Fruit fly (Drosophila melanogaster) whole organism, embryonic: ENCODE results near the gene CG17177.

ENCODE experiments used
- Adf1 ChIP-seq: fragments of 200-800 bp; sonication (Bioruptor generic); IDR thresholded peaks from 2 replicates; pipeline ENCODE4 v1.3.6; 2022; ENCODE audit warnings: missing biosample characterization, missing genetic modification characterization
- Atf6 ChIP-seq: fragments of 200-800 bp; sonication (Bioruptor generic); IDR thresholded peaks from 2 replicates; pipeline ENCODE4 v1.3.6; 2022; ENCODE audit warnings: missing biosample characterization, missing genetic modification characterization
- Bdp1 ChIP-seq: fragments of 200-800 bp; sonication (Bioruptor generic); optimal IDR thresholded peaks from 3 replicates; lab custom pipeline; 2016; ENCODE audit warnings: missing biosample characterization, missing genetic modification characterization
- Bgb ChIP-seq: fragments of 200-800 bp; sonication (Bioruptor generic); IDR thresholded peaks from 2 replicates; pipeline ENCODE4 v1.3.6; 2022; ENCODE audit warnings: missing biosample characterization, missing genetic modification characterization; ENCODE audit not compliant: partially characterized antibody
- CG10274 ChIP-seq: fragments of 200-800 bp; sonication (Bioruptor generic); optimal IDR thresholded peaks from 3 replicates; lab custom pipeline; 2017; ENCODE audit warnings: missing biosample characterization, mild to moderate bottlenecking, missing genetic modification characterization
- CG11504 ChIP-seq: fragments of 200-800 bp; sonication (Bioruptor generic); optimal IDR thresholded peaks from 3 replicates; lab custom pipeline; 2019; ENCODE audit warnings: missing biosample characterization, mild to moderate bottlenecking, missing genetic modification characterization, moderate library complexity
- CG13624 ChIP-seq: fragments of 200-800 bp; sonication (Bioruptor generic); optimal IDR thresholded peaks from 2 replicates; lab custom pipeline; 2016; ENCODE audit warnings: missing biosample characterization, missing genetic modification characterization
- CG13894 ChIP-seq: fragments of 200-800 bp; sonication (Bioruptor generic); optimal IDR thresholded peaks from 3 replicates; lab custom pipeline; 2018; ENCODE audit warnings: missing biosample characterization, mild to moderate bottlenecking, missing genetic modification characterization, moderate library complexity
- CG15696 ChIP-seq: fragments of 200-800 bp; sonication (Bioruptor generic); optimal IDR thresholded peaks from 2 replicates; lab custom pipeline; 2019; ENCODE audit warnings: missing biosample characterization, mild to moderate bottlenecking, missing genetic modification characterization, moderate library complexity
- CG17802 ChIP-seq: fragments of 200-800 bp; sonication (Bioruptor generic); optimal IDR thresholded peaks from 2 replicates; lab custom pipeline; 2018; ENCODE audit warnings: missing biosample characterization, mild to moderate bottlenecking, missing genetic modification characterization, moderate library complexity
- CG1792 ChIP-seq: fragments of 200-800 bp; sonication (Bioruptor generic); optimal IDR thresholded peaks from 2 replicates; lab custom pipeline; 2016; ENCODE audit warnings: missing biosample characterization, missing genetic modification characterization
- CG2120 ChIP-seq: fragments of 200-800 bp; sonication (Bioruptor generic); optimal IDR thresholded peaks from 3 replicates; lab custom pipeline; 2016; ENCODE audit warnings: missing biosample characterization, missing genetic modification characterization
- CG30403 ChIP-seq: fragments of 200-800 bp; sonication (Bioruptor generic); optimal IDR thresholded peaks from 3 replicates; lab custom pipeline; 2016; ENCODE audit warnings: missing biosample characterization, missing genetic modification characterization
- CG3065 ChIP-seq: fragments of 200-800 bp; sonication (Bioruptor generic); optimal IDR thresholded peaks from 2 replicates; lab custom pipeline; 2016; ENCODE audit warnings: missing biosample characterization, missing genetic modification characterization
- CG32532 ChIP-seq: fragments of 200-800 bp; sonication (Bioruptor generic); IDR thresholded peaks from 2 replicates; pipeline ENCODE4 v1.3.6; 2022; ENCODE audit warnings: missing biosample characterization, missing genetic modification characterization
- CG32767 ChIP-seq: fragments of 200-800 bp; sonication (Bioruptor generic); IDR thresholded peaks from 2 replicates; pipeline ENCODE4 v1.3.6; 2022; ENCODE audit warnings: missing biosample characterization, missing genetic modification characterization
- CG3281 ChIP-seq: fragments of 200-800 bp; sonication (Bioruptor generic); optimal IDR thresholded peaks from 3 replicates; lab custom pipeline; 2017; ENCODE audit warnings: missing biosample characterization, mild to moderate bottlenecking, missing genetic modification characterization
- CG3838 ChIP-seq: fragments of 200-800 bp; sonication (Bioruptor generic); optimal IDR thresholded peaks from 3 replicates; lab custom pipeline; 2016; ENCODE audit warnings: missing biosample characterization, missing genetic modification characterization
- CG3847 ChIP-seq: fragments of 200-800 bp; sonication (Bioruptor generic); IDR thresholded peaks from 2 replicates; pipeline ENCODE4 v1.3.6; 2022; ENCODE audit warnings: missing biosample characterization, missing genetic modification characterization
- CG4424 ChIP-seq: fragments of 200-800 bp; sonication (Bioruptor generic); optimal IDR thresholded peaks from 3 replicates; lab custom pipeline; 2016; ENCODE audit warnings: missing biosample characterization, missing genetic modification characterization
- CG6254 ChIP-seq: fragments of 200-800 bp; sonication (Bioruptor generic); optimal IDR thresholded peaks from 3 replicates; lab custom pipeline; 2017; ENCODE audit warnings: mild to moderate bottlenecking, missing biosample characterization, missing genetic modification reagents, missing genetic modification characterization
- Dad ChIP-seq: fragments of 200-800 bp; sonication (Bioruptor generic); optimal IDR thresholded peaks from 3 replicates; lab custom pipeline; 2016; ENCODE audit warnings: missing biosample characterization, missing genetic modification characterization
- ERR ChIP-seq: fragments of 200-800 bp; sonication (Bioruptor generic); optimal IDR thresholded peaks from 2 replicates; lab custom pipeline; 2016; ENCODE audit warnings: missing biosample characterization, missing genetic modification characterization
- Lim3 ChIP-seq: fragments of 200-800 bp; sonication (Bioruptor generic); IDR thresholded peaks from 2 replicates; pipeline ENCODE4 v1.3.6; 2022; ENCODE audit warnings: missing biosample characterization, missing genetic modification characterization
- Max ChIP-seq: fragments of 200-800 bp; sonication (Bioruptor generic); optimal IDR thresholded peaks from 2 replicates; lab custom pipeline; 2016; ENCODE audit warnings: missing biosample characterization, mild to moderate bottlenecking, missing genetic modification characterization
- NC2α ChIP-seq: fragments of 200-800 bp; sonication (Bioruptor generic); optimal IDR thresholded peaks from 2 replicates; lab custom pipeline; 2016; ENCODE audit warnings: missing biosample characterization, missing genetic modification characterization
- NK7.1 ChIP-seq: fragments of 200-800 bp; sonication (Bioruptor generic); optimal IDR thresholded peaks from 3 replicates; lab custom pipeline; 2016; ENCODE audit warnings: missing biosample characterization, missing genetic modification characterization
- Neu2 ChIP-seq: fragments of 200-800 bp; sonication (Bioruptor generic); optimal IDR thresholded peaks from 3 replicates; lab custom pipeline; 2016; ENCODE audit warnings: missing biosample characterization, missing genetic modification characterization, borderline replicate concordance
- Opbp ChIP-seq: fragments of 200-800 bp; sonication (Bioruptor generic); IDR thresholded peaks from 3 replicates; pipeline ENCODE4 v1.3.6; 2022; ENCODE audit warnings: missing biosample characterization, missing genetic modification characterization; ENCODE audit not compliant: partially characterized antibody
- Rfx ChIP-seq: fragments of 200-800 bp; sonication (Bioruptor generic); IDR thresholded peaks from 2 replicates; pipeline ENCODE4 v1.3.6; 2022; ENCODE audit warnings: missing biosample characterization, missing genetic modification characterization
- Scr ChIP-seq: fragments of 200-800 bp; sonication (Bioruptor generic); IDR thresholded peaks from 2 replicates; pipeline ENCODE4 v1.3.6; 2022; ENCODE audit warnings: missing biosample characterization, missing genetic modification characterization; ENCODE audit not compliant: partially characterized antibody
- TFAM ChIP-seq: fragments of 200-800 bp; sonication (Bioruptor generic); optimal IDR thresholded peaks from 2 replicates; lab custom pipeline; 2017; ENCODE audit warnings: missing biosample characterization, missing genetic modification characterization, inconsistent platforms
- ap ChIP-seq: fragments of 200-800 bp; sonication (Bioruptor generic); IDR thresholded peaks from 2 replicates; pipeline ENCODE4 v1.3.6; 2022; ENCODE audit warnings: missing biosample characterization, missing genetic modification characterization
- ara ChIP-seq: fragments of 200-800 bp; sonication (Bioruptor generic); IDR thresholded peaks from 2 replicates; pipeline ENCODE4 v1.3.6; 2022; ENCODE audit warnings: missing biosample characterization, missing genetic modification characterization
- chif ChIP-seq, 2 experiments: fragments of 200-800 bp; sonication (Bioruptor generic); optimal IDR thresholded peaks; 3 replicates each; lab custom pipeline; 2016; ENCODE audit warnings: missing biosample characterization in 2 of 2, missing genetic modification characterization in 2 of 2
- chm ChIP-seq: fragments of 200-800 bp; sonication (Bioruptor generic); IDR thresholded peaks from 2 replicates; pipeline ENCODE4 v1.3.6; 2022; ENCODE audit warnings: missing biosample characterization, missing genetic modification characterization
- crc ChIP-seq: fragments of 200-800 bp; sonication (Bioruptor generic); optimal IDR thresholded peaks from 2 replicates; lab custom pipeline; 2016; ENCODE audit warnings: missing biosample characterization, missing genetic modification characterization
- eyg ChIP-seq: fragments of 200-800 bp; sonication (Bioruptor generic); optimal IDR thresholded peaks from 3 replicates; lab custom pipeline; 2016; ENCODE audit warnings: missing biosample characterization, missing genetic modification characterization
- fd64A ChIP-seq: fragments of 200-800 bp; sonication (Bioruptor generic); optimal IDR thresholded peaks from 3 replicates; lab custom pipeline; 2018; ENCODE audit warnings: missing biosample characterization, mild to moderate bottlenecking, missing genetic modification characterization
- hbn ChIP-seq: fragments of 200-800 bp; sonication (Bioruptor generic); IDR thresholded peaks from 2 replicates; pipeline ENCODE4 v1.3.6; 2022; ENCODE audit warnings: missing biosample characterization, missing genetic modification characterization; ENCODE audit not compliant: partially characterized antibody
- kay ChIP-seq: fragments of 200-800 bp; sonication (Bioruptor generic); optimal IDR thresholded peaks from 2 replicates; lab custom pipeline; 2016; ENCODE audit warnings: missing biosample characterization, missing genetic modification characterization
- pfk ChIP-seq: fragments of 200-800 bp; sonication (Bioruptor generic); optimal IDR thresholded peaks from 2 replicates; lab custom pipeline; 2018; ENCODE audit warnings: missing biosample characterization, mild to moderate bottlenecking, missing genetic modification characterization, moderate library complexity
- prd ChIP-seq, 3 experiments: fragments of >200 bp in 2 of 3; fragments of 200-800 bp in 1 of 3; sonication (Bioruptor generic) in 1 of 3; optimal IDR thresholded peaks in 2 of 3; IDR thresholded peaks in 1 of 3; 2 replicates in 2 of 3; 3 replicates in 1 of 3; pipeline versions ENCODE4 v1.3.6 to Lab custom; 2017 to 2022; ENCODE audit warnings: missing biosample characterization in 1 of 3, missing genetic modification characterization in 1 of 3
- schlank ChIP-seq: fragments of 200-800 bp; sonication (Bioruptor generic); optimal IDR thresholded peaks from 2 replicates; lab custom pipeline; 2018; ENCODE audit warnings: missing biosample characterization, mild to moderate bottlenecking, missing genetic modification characterization
- sob ChIP-seq: fragments of 200-800 bp; sonication (Bioruptor generic); IDR thresholded peaks from 2 replicates; pipeline ENCODE4 v1.3.6; 2022; ENCODE audit warnings: missing biosample characterization, missing genetic modification characterization
- sug ChIP-seq: fragments of 200-800 bp; optimal IDR thresholded peaks from 2 replicates; lab custom pipeline; 2019; ENCODE audit warnings: missing biosample characterization, mild to moderate bottlenecking, missing genetic modification characterization, moderate library complexity
- vfl ChIP-seq: fragments of 200-800 bp; sonication (Bioruptor generic); optimal IDR thresholded peaks from 2 replicates; lab custom pipeline; 2016; ENCODE audit warnings: missing biosample characterization, missing genetic modification characterization
- wdn ChIP-seq: fragments of 200-800 bp; sonication (Bioruptor generic); IDR thresholded peaks from 2 replicates; pipeline ENCODE4 v1.3.6; 2022; ENCODE audit warnings: missing biosample characterization, missing genetic modification characterization
- wek ChIP-seq: fragments of 200-800 bp; sonication (Bioruptor generic); optimal IDR thresholded peaks from 3 replicates; lab custom pipeline; 2018; ENCODE audit warnings: missing biosample characterization, mild to moderate bottlenecking, missing genetic modification characterization, moderate library complexity
- zen2 ChIP-seq: fragments of 200-800 bp; sonication (Bioruptor generic); IDR thresholded peaks from 3 replicates; pipeline ENCODE4 v1.3.6; 2022; ENCODE audit warnings: missing biosample characterization, missing genetic modification characterization; ENCODE audit not compliant: partially characterized antibody

Gene CG17177

dm6 chr3L:14708053-14708452, 6.6 kb upstream of the CG17177 start (continued):
- TF ChIP-seq Adf1 (GFP tag; lab: Robert Waterston, UW), result no peak; the same call in 1 of the 2 replicates
- TF ChIP-seq CG10274 (GFP tag; lab: Kevin White, UChicago), result peak; percentile 1
- no peak for TF ChIP-seq ara (GFP tag; lab: Robert Waterston, UW)
- TF ChIP-seq CG4424 (GFP tag; lab: Kevin White, UChicago), result peak; percentile 12
- peak in 1 of 2 experiments; percentile 64 for TF ChIP-seq chif (GFP tag; optimal IDR thresholded peaks at IDR 0.05; lab: Kevin White, UChicago)
- TF ChIP-seq NC2α, result no peak
- TF ChIP-seq NK7.1, result peak; percentile 51
- TF ChIP-seq CG1792 (GFP tag; lab: Kevin White, UChicago), result peak; percentile 74
- no peak for TF ChIP-seq Dad
- no peak for TF ChIP-seq CG3065 (GFP tag; lab: Kevin White, UChicago)
- no peak for TF ChIP-seq Bdp1 (GFP tag; lab: Kevin White, UChicago)
- no peak for TF ChIP-seq ap (GFP tag; lab: Robert Waterston, UW)
- TF ChIP-seq schlank (tag; lab: Kevin White, UChicago), result peak; percentile 69
- peak; percentile 45 for TF ChIP-seq CG13894 (tag; lab: Kevin White, UChicago)
- TF ChIP-seq TFAM (GFP tag; lab: Kevin White, UChicago), result no peak
- TF ChIP-seq Neu2 (GFP tag; lab: Kevin White, UChicago), result no peak
- no peak for TF ChIP-seq prd (optimal IDR thresholded peaks at IDR 0.05; lab: Kevin White, UChicago)
- TF ChIP-seq prd (GFP tag; IDR thresholded peaks at IDR 0.05; lab: Robert Waterston, UW), result no peak
- peak; percentile 5 for TF ChIP-seq vfl (GFP tag; lab: Kevin White, UChicago)
- no peak for TF ChIP-seq CG17802 (tag; lab: Kevin White, UChicago)
- peak; percentile 45; the same call in 1 of the 2 replicates for TF ChIP-seq Rfx (GFP tag; lab: Robert Waterston, UW)
- peak; percentile 51; the same call in 1 of the 2 replicates for TF ChIP-seq wdn (GFP tag; lab: Robert Waterston, UW)
- TF ChIP-seq CG2120 (GFP tag; lab: Kevin White, UChicago), result peak; percentile 65
- TF ChIP-seq Max, result peak; percentile 51
- TF ChIP-seq CG3281, result peak; percentile 65
- no peak; the same call in 1 of the 2 replicates for TF ChIP-seq sob (GFP tag; lab: Robert Waterston, UW)
- peak; percentile 9 for TF ChIP-seq fd64A
- no peak for TF ChIP-seq CG3847 (GFP tag; lab: Robert Waterston, UW)
- TF ChIP-seq chm (GFP tag; lab: Robert Waterston, UW), result no peak
- no peak for TF ChIP-seq ERR (GFP tag; lab: Kevin White, UChicago)
- peak; percentile 46 for TF ChIP-seq CG11504 (tag; lab: Kevin White, UChicago)
- peak; percentile 51 for TF ChIP-seq CG13624 (GFP tag; lab: Kevin White, UChicago)
- TF ChIP-seq sug (tag; lab: Kevin White, UChicago), result peak; percentile 4
- no peak for TF ChIP-seq CG15696 (tag; lab: Kevin White, UChicago)
- peak; percentile 19 for TF ChIP-seq wek (GFP tag; lab: Kevin White, UChicago)
- no peak for TF ChIP-seq Scr (GFP tag; lab: Robert Waterston, UW)
- TF ChIP-seq crc (GFP tag; lab: Kevin White, UChicago), result no peak
- peak; percentile 77 for TF ChIP-seq Atf6
- TF ChIP-seq CG3838 (GFP tag; lab: Kevin White, UChicago), result peak; percentile 47
- 0 out of 2 replicates have a peak, but pooled peaks have one; percentile 13 for TF ChIP-seq CG32767 (GFP tag; lab: Robert Waterston, UW)
- peak; percentile 33 for TF ChIP-seq kay (GFP tag; lab: Kevin White, UChicago)
- no peak for TF ChIP-seq CG6254 (GFP tag; lab: Kevin White, UChicago)
- TF ChIP-seq pfk, result no peak
- TF ChIP-seq CG32532 (GFP tag; lab: Robert Waterston, UW), result no peak; the same call in 1 of the 2 replicates
- TF ChIP-seq eyg (GFP tag; lab: Kevin White, UChicago), result peak; percentile 49
- TF ChIP-seq hbn, result no peak
- no peak for TF ChIP-seq Lim3 (GFP tag; lab: Robert Waterston, UW)
- no peak for TF ChIP-seq Opbp (GFP tag; lab: Robert Waterston, UW)
- TF ChIP-seq CG30403, result no peak
- TF ChIP-seq zen2, result no peak
- TF ChIP-seq Bgb (GFP tag; lab: Robert Waterston, UW), result no peak
